Worm (Caenorhabditis elegans) whole organism, midembryonic: ENCODE data around the gene penr-1.

Experiments used
- cog-1 ChIP-seq: sonication (generic microtip); optimal IDR thresholded peaks from 2 replicates; lab custom pipeline; 2016; ENCODE audit warnings: missing genetic modification characterization, missing compliant biosample characterization
- flt-1 ChIP-seq: fragments of 200-800 bp; sonication (Bioruptor generic); IDR thresholded peaks from 2 replicates; pipeline ENCODE4 v1.3.6; 2022; ENCODE audit warnings: missing genetic modification characterization, missing compliant biosample characterization

- TF ChIP-seq flt-1 (GFP tag; lab: Robert Waterston, UW), result no peak
- TF ChIP-seq cog-1 (tag; lab: Kevin White, UChicago), result no peak
These were observed 6.3 kb upstream of the penr-1 start, which contains the start of gene cest-30 for ce11 chrV:5262999-5263398.
